Worm (Caenorhabditis elegans): ENCODE measurements around the gene gba-4.

gba-4 gene

ce11 chrIV:5326144-5326543 is 24.6 kb downstream of the gba-4 start, which contains the start of gene Y4C6B.4:
Gene Y4C6B.4 (plus strand): TSS chrIV:5326444.
- no peak for TF ChIP-seq T07F8.4 (tag; optimal IDR thresholded peaks at IDR 0.05)
- no peak for TF ChIP-seq ztf-26 (tag; optimal IDR thresholded peaks at IDR 0.05)
- no peak for TF ChIP-seq madf-6 (GFP tag; IDR thresholded peaks at IDR 0.05)
- TF ChIP-seq F10E7.11 (tag; optimal IDR thresholded peaks at IDR 0.05), result no peak
- TF ChIP-seq ceh-100 (GFP tag; IDR thresholded peaks at IDR 0.05), result no peak
- TF ChIP-seq attf-3 (GFP tag; conservative IDR thresholded peaks at IDR 0.05), result no peak
- no peak for TF ChIP-seq B0019.2 (GFP tag; conservative IDR thresholded peaks at IDR 0.05)

- TF ChIP-seq hmg-1.2 (GFP tag; IDR thresholded peaks at IDR 0.05) (peak; percentile 75), attf-3 (GFP tag; conservative IDR thresholded peaks at IDR 0.05) (no peak), snpc-4 (GFP tag; optimal IDR thresholded peaks at IDR 0.05) (no peak), snpc-4 (tag; optimal IDR thresholded peaks at IDR 0.05) (peak in 1 of 4 experiments; percentile 16)
Observed at ce11 chrIV:5318835-5319303, 31.8 kb downstream of the gba-4 start, which contains the start of gene slc-46A. Gene slc-46A (plus strand): TSS chrIV:5319253.

- no peak for TF ChIP-seq aptf-3 (GFP tag; IDR thresholded peaks at IDR 0.05)
- 0 out of 2 replicates have a peak, but pooled peaks have one; percentile 23 for TF ChIP-seq madf-8 (GFP tag; conservative IDR thresholded peaks at IDR 0.05)
- no peak for TF ChIP-seq C06A6.2 (GFP tag; conservative IDR thresholded peaks at IDR 0.05)
- TF ChIP-seq Y53G8AR.9 (GFP tag; conservative IDR thresholded peaks at IDR 0.05), result 0 out of 2 replicates have a peak, but pooled peaks have one; percentile 40
- TF ChIP-seq snpc-4 (GFP tag; optimal IDR thresholded peaks at IDR 0.05), result peak; percentile 94
- TF ChIP-seq snpc-4 (tag; optimal IDR thresholded peaks at IDR 0.05), result peak; percentile 93 to 99 (median 98)
- TF ChIP-seq ceh-100 (GFP tag; IDR thresholded peaks at IDR 0.05), result peak; percentile 62
- peak; percentile 94 for TF ChIP-seq D2030.7 (GFP tag; IDR thresholded peaks at IDR 0.05)
- TF ChIP-seq Y95B8A.8 (GFP tag; IDR thresholded peaks at IDR 0.05), result 0 out of 2 replicates have a peak, but pooled peaks have one; percentile 36
- TF ChIP-seq snpc-1.1 (tag; optimal IDR thresholded peaks at IDR 0.05; ENCODE audit: insufficient read depth), result peak; percentile 94
- no peak for TF ChIP-seq ccch-3 (GFP tag; optimal IDR thresholded peaks at IDR 0.05)
- peak; percentile 44 for TF ChIP-seq him-1 (tag; optimal IDR thresholded peaks at IDR 0.05)
- TF ChIP-seq hmg-1.2 (GFP tag; IDR thresholded peaks at IDR 0.05), result peak; percentile 88
- no peak for TF ChIP-seq madf-3 (GFP tag; IDR thresholded peaks at IDR 0.05)
- peak; percentile 75 for TF ChIP-seq snpc-3.4 (tag; optimal IDR thresholded peaks at IDR 0.05)
- peak; percentile 45 for TF ChIP-seq F49E8.2 (tag; optimal IDR thresholded peaks at IDR 0.05; ENCODE audit: insufficient read depth)
- no peak for TF ChIP-seq lsy-27 (tag; optimal IDR thresholded peaks at IDR 0.05; ENCODE audit: borderline replicate concordance, insufficient read depth)
- TF ChIP-seq ekl-4 (GFP tag; IDR thresholded peaks at IDR 0.05), result peak; percentile 63
- peak; percentile 51; the same call in 1 of the 2 replicates for TF ChIP-seq mcd-1 (GFP tag; IDR thresholded peaks at IDR 0.05)
- TF ChIP-seq hmg-20 (GFP tag; IDR thresholded peaks at IDR 0.05), result peak; percentile 28; the same call in 1 of the 2 replicates
- TF ChIP-seq tbp1 (GFP tag; optimal IDR thresholded peaks at IDR 0.05), result peak; percentile 78
- no peak for TF ChIP-seq Y67H2A.10 (GFP tag; conservative IDR thresholded peaks at IDR 0.05)
- no peak for TF ChIP-seq ztf-26 (tag; optimal IDR thresholded peaks at IDR 0.05)
- TF ChIP-seq B0261.1 (tag; optimal IDR thresholded peaks at IDR 0.05), result peak; percentile 4
- peak; percentile 40 for TF ChIP-seq lsl-1 (GFP tag; optimal IDR thresholded peaks at IDR 0.05)
- TF ChIP-seq attf-6 (GFP tag; IDR thresholded peaks at IDR 0.05), result peak; percentile 97
- TF ChIP-seq sea-2 (GFP tag; IDR thresholded peaks at IDR 0.05), result no peak
- peak; percentile 85 for TF ChIP-seq pbrm-1 (GFP tag; IDR thresholded peaks at IDR 0.05)
- peak; percentile 82 for TF ChIP-seq rcor-1 (GFP tag; IDR thresholded peaks at IDR 0.05)
- TF ChIP-seq snpc-1.3 (tag; optimal IDR thresholded peaks at IDR 0.05; ENCODE audit: insufficient read depth), result peak; percentile 75
- no peak for TF ChIP-seq repo-1 (tag; optimal IDR thresholded peaks at IDR 0.05)
Observed at ce11 chrIV:5317106-5317505, 33.6 kb downstream of the gba-4 start.

Data from whole organism, young adult.